Worm (Caenorhabditis elegans) whole organism, early embryonic: ENCODE measurements around the gene srh-274.
"Not testable (repeated sequence)": the region's sequence is repeated elsewhere in the genome, so short reads cannot be mapped to it uniquely, and the experiment has no call there.

Experiments used
- B0310.2 ChIP-seq: sonication (generic microtip); optimal IDR thresholded peaks from 2 replicates; lab custom pipeline; 2016; ENCODE audit warnings: mild to moderate bottlenecking, missing genetic modification characterization, missing compliant biosample characterization
- F13C5.2 ChIP-seq: sonication (generic microtip); optimal IDR thresholded peaks from 2 replicates; lab custom pipeline; 2017; ENCODE audit warnings: mild to moderate bottlenecking, missing genetic modification characterization, inconsistent platforms, missing compliant biosample characterization
- aly-1 ChIP-seq: sonication (generic microtip); optimal IDR thresholded peaks from 2 replicates; lab custom pipeline; 2016; ENCODE audit warnings: missing genetic modification characterization, missing compliant biosample characterization
- ama-1 ChIP-seq: fragments of 150-350 bp; optimal IDR thresholded peaks from 2 replicates; lab custom pipeline; 2014
- ceh-13 ChIP-seq: fragments of 200-800 bp; sonication (Bioruptor generic); optimal IDR thresholded peaks from 2 replicates; lab custom pipeline; 2018; ENCODE audit warnings: mild to moderate bottlenecking, missing genetic modification characterization, missing compliant biosample characterization
- ceh-36 ChIP-seq: sonication (generic microtip); optimal IDR thresholded peaks from 2 replicates; lab custom pipeline; 2016; ENCODE audit warnings: missing genetic modification characterization, inconsistent platforms, missing compliant biosample characterization
- ets-7 ChIP-seq: sonication (generic microtip); optimal IDR thresholded peaks from 2 replicates; lab custom pipeline; 2016; ENCODE audit warnings: missing genotype, missing genetic modification characterization, missing compliant biosample characterization
- flt-1 ChIP-seq: fragments of 200-800 bp; sonication (Bioruptor generic); IDR thresholded peaks from 2 replicates; pipeline ENCODE4 v1.3.6; 2022; ENCODE audit warnings: missing genetic modification characterization, missing compliant biosample characterization
- hmbx-1 ChIP-seq: sonication (generic microtip); optimal IDR thresholded peaks from 2 replicates; lab custom pipeline; 2016; ENCODE audit warnings: mild to moderate bottlenecking, missing genetic modification characterization, missing compliant biosample characterization
- hmg-4 ChIP-seq: fragments of 200-800 bp; sonication (Bioruptor generic); optimal IDR thresholded peaks from 2 replicates; lab custom pipeline; 2018; ENCODE audit warnings: mild to moderate bottlenecking, missing genetic modification characterization, missing compliant biosample characterization
- hnd-1 ChIP-seq: sonication (generic microtip); optimal IDR thresholded peaks from 2 replicates; lab custom pipeline; 2016; ENCODE audit warnings: missing genetic modification characterization, missing compliant biosample characterization
- pes-1 ChIP-seq: fragments of 200-800 bp; sonication (Bioruptor generic); IDR thresholded peaks from 2 replicates; pipeline ENCODE4 v1.3.6; 2022; ENCODE audit warnings: missing genetic modification reagents, missing genetic modification characterization, missing compliant biosample characterization
- scrt-1 ChIP-seq: fragments of 200-800 bp; sonication (Bioruptor generic); IDR thresholded peaks from 2 replicates; pipeline ENCODE4 v1.3.6; 2022; ENCODE audit warnings: missing genetic modification characterization, missing compliant biosample characterization
- sea-1 ChIP-seq: fragments of 200-800 bp; sonication (Bioruptor generic); conservative IDR thresholded peaks from 2 replicates; pipeline ENCODE4 v1.3.6; 2022; ENCODE audit warnings: missing genetic modification characterization, missing compliant biosample characterization
- tbx-11 ChIP-seq: fragments of 200-800 bp; sonication (Bioruptor generic); IDR thresholded peaks from 2 replicates; pipeline ENCODE4 v1.3.6; 2022; ENCODE audit warnings: missing genetic modification characterization, missing compliant biosample characterization
- tbx-37 ChIP-seq: fragments of 200-800 bp; sonication (Bioruptor generic); conservative IDR thresholded peaks from 2 replicates; pipeline ENCODE4 v1.3.6; 2022; ENCODE audit warnings: missing genetic modification reagents, missing genetic modification characterization, missing compliant biosample characterization
- tra-4 ChIP-seq: sonication (generic microtip); optimal IDR thresholded peaks from 2 replicates; lab custom pipeline; 2017; ENCODE audit warnings: missing genetic modification characterization, missing compliant biosample characterization

Gene srh-274

DNA sequence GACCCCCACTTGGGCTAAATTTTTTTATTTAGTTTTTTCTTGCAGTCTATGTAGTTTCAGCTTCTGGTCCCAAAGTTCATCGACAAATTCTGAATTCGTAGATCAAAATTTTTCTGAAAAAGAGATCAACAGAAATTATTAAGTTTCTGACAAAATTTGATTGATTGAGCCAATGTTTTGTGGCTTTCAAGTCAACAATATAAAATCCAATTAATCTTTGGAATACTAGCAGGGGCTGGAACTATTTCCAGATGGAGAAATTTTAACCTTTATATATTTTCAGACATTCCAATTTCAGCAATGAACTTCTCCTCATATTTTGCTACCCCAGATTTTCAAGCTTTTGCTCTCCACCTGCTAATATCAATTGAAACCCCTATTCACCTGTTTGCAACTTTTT lies at the start of gene srh-274:
TSS of gene srh-274 (plus strand) at position 301 of the 400 bp plus-strand sequence.
- TF ChIP-seq aly-1 (tag; lab: Kevin White, UChicago) (no peak), tbx-11 (no peak), ceh-36 (no peak), ceh-13 (no peak), tbx-37 (GFP tag; lab: Robert Waterston, UW) (no peak)

DNA sequence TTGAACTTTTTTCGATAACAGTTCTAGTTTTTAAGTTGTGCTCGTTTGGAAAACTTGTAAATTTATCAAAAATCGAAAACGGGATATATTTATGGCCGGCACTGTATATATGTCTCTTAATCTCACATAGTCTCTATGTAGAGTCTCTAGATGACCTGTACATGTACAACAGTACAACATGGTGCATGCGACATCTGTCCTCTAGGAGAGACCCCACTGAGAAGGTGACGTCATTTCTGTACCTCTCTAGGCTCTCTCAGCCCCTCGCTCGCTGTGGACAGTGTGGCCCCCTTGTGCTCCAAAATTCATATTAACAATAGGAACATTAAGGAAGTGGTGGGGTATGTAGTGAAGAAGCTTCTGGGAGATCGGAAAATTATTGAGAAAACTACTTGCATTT lies 45.7 kb upstream of the srh-274 start:
- no peak for TF ChIP-seq scrt-1 (GFP tag; lab: Robert Waterston, UW)
- no peak for TF ChIP-seq hnd-1 (tag; lab: Kevin White, UChicago)
- no peak for TF ChIP-seq hmg-4 (GFP tag; lab: Kevin White, UChicago)
- TF ChIP-seq sea-1 (GFP tag; lab: Robert Waterston, UW): 0 out of 2 replicates have a peak, but pooled peaks have one; percentile 22
- TF ChIP-seq flt-1 (GFP tag; lab: Robert Waterston, UW): no peak
- no peak for TF ChIP-seq ceh-36

DNA sequence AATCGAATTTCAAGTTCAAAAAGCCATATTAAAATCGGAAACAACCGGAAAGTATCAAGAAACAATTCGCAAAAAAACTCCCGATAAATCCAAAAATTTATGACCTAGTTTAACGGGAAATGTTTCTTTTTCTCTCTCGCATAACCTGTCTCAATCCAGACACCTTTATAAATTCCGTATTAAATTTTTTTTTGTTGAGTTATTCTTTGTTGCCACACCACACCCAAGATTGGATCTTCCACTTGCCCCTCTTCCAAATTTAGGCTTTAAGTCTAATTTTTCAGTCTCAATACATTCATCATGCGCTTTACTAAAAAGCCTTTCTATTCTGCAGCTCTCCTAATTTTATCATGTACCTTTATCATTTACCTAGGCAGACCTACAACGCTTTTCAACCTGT lies 44.4 kb upstream of the srh-274 start, which contains the start of gene R07C3.3:
TSS of gene R07C3.3 (plus strand) at position 301 of the 400 bp plus-strand sequence.
- TF ChIP-seq hnd-1 (tag; lab: Kevin White, UChicago): no peak
- no peak for TF ChIP-seq ets-7 (tag; lab: Kevin White, UChicago)
- no peak for TF ChIP-seq pes-1 (GFP tag; lab: Robert Waterston, UW)
- no peak for TF ChIP-seq hmbx-1 (tag; lab: Kevin White, UChicago)
- no peak for TF ChIP-seq tra-4 (tag; lab: Kevin White, UChicago)

DNA sequence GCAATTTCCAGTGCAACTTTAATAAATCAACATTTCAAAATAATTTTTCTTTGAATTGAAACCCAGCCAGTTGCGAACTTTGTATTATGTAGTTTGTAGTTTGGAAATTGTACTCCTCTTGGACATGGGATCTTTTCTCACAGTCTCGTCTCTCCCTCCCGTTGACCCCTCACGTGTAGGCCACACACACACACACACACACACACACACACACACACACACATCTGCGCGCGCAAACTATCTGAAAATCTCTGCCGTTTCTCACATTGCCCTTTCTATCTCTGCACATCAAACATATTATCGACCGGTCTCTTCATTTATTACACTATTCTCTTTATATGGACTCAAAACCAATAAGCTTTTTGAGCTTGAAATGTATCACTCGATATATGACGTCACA lies 42.2 kb upstream of the srh-274 start, which contains the start of gene fbxc-36:
TSS of gene fbxc-36 (plus strand) at position 205 of the 400 bp plus-strand sequence.
- TF ChIP-seq ceh-13: no peak
- no peak for TF ChIP-seq scrt-1 (GFP tag; lab: Robert Waterston, UW)
- no peak for TF ChIP-seq B0310.2 (tag; lab: Kevin White, UChicago)
- no peak for TF ChIP-seq ceh-36
- TF ChIP-seq pes-1 (GFP tag; lab: Robert Waterston, UW): no peak
- TF ChIP-seq aly-1 (tag; lab: Kevin White, UChicago): no peak
- no peak for TF ChIP-seq hmbx-1 (tag; lab: Kevin White, UChicago)
- no peak for TF ChIP-seq sea-1 (GFP tag; lab: Robert Waterston, UW)
- TF ChIP-seq flt-1 (GFP tag; lab: Robert Waterston, UW): no peak
- TF ChIP-seq ets-7 (tag; lab: Kevin White, UChicago): no peak
- no peak for TF ChIP-seq ama-1
- TF ChIP-seq hmg-4 (GFP tag; lab: Kevin White, UChicago): no peak

DNA sequence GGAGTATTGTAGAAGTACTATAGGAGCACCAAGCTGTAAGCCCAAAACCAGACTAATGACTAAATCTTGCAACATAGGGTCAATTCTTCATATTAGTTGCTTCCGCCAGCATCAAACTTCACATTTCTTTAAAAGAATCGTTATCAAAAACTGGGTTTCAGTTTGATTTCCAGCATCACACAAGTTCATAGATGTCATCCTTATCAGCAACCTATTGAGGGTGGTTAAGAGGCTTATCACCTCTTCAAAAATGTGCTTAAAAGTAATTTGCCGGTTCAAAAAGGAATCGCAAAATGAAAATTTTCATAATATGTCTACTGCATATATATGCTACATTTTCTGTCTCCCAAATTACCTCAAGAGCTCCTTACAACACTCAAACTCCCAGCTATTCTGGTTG lies 39.2 kb upstream of the srh-274 start, which contains the start of gene clec-43:
TSS of gene clec-43 (plus strand) at position 294 of the 400 bp plus-strand sequence.
- TF ChIP-seq ama-1: no peak
- TF ChIP-seq tbx-37 (GFP tag; lab: Robert Waterston, UW): no peak
- TF ChIP-seq tra-4 (tag; lab: Kevin White, UChicago): no peak

DNA sequence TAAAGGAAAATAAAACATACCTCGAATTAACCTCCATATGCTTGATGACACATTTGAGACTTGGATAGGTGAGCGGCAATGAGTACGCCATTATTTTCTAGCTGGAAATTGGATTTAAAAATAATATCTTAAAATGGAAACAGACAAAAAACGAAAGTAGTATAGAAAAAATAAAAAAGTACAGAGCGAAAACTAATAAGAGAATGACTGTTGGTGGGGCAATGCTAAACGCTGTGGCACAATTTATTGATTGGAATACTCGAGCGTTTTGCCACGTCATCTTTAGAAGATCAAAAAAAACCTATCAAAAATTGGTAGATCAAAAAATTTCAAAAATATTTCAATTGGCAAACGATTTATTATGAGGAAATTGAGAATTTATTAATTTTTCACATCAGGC lies 34.9 kb upstream of the srh-274 start, which contains the start of gene fbxc-32:
TSS of gene fbxc-32 (minus strand) at position 101 of the 400 bp plus-strand sequence.
- TF ChIP-seq ama-1: no peak
- no peak for TF ChIP-seq scrt-1 (GFP tag; lab: Robert Waterston, UW)
- no peak for TF ChIP-seq hmbx-1 (tag; lab: Kevin White, UChicago)
- no peak for TF ChIP-seq ceh-13

DNA sequence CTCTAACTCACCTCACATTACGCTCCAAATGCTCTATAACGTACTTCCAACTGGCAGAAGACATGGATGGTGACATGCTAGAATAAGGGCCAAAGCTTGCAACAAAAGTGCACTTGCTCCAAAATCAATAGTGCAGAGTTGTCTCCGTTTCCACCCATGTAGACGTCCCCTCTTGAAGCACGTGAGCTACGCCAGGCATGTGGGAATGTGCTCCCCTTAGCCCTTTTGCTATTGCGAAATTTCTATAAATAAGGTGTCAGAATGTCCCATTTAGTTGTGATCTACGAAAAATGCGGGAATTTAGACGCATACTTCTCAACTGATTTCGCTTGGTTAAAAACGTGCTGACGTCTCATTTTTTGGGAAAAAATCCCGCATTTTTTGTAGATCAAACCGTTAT lies 32.6 kb upstream of the srh-274 start:
- no peak for TF ChIP-seq F13C5.2 (tag; lab: Kevin White, UChicago)
- no peak for TF ChIP-seq ceh-13
- TF ChIP-seq scrt-1 (GFP tag; lab: Robert Waterston, UW): no peak
- TF ChIP-seq ets-7 (tag; lab: Kevin White, UChicago): no peak
- TF ChIP-seq hnd-1 (tag; lab: Kevin White, UChicago): no peak
- TF ChIP-seq pes-1 (GFP tag; lab: Robert Waterston, UW): no peak
- no peak for TF ChIP-seq tbx-37 (GFP tag; lab: Robert Waterston, UW)

DNA sequence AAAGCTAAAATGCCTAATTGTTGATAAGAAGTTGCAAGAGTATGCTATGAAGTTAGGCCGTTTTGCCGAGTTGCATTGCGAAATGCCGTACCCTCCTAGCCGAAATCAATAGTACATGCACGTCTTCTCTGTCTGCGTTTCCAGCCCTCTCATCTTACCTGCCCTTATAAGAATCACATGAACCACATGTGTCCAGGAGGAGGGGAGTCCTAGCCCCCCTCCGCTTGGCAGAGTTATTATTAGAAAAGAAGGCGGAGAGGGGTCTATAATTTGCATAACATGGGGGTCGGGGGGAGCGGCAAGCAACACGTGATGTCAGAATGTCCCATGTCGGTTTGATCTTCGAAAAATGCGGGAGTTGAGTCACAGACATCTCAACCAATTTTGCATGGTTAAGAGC lies 29.9 kb upstream of the srh-274 start:
- TF ChIP-seq hnd-1 (tag; lab: Kevin White, UChicago): no peak
- TF ChIP-seq aly-1 (tag; lab: Kevin White, UChicago): no peak
- TF ChIP-seq pes-1 (GFP tag; lab: Robert Waterston, UW): no peak
- no peak for TF ChIP-seq tra-4 (tag; lab: Kevin White, UChicago)
- no peak for TF ChIP-seq ceh-13
- TF ChIP-seq ceh-36: no peak
- TF ChIP-seq F13C5.2 (tag; lab: Kevin White, UChicago): no peak
- no peak for TF ChIP-seq sea-1 (GFP tag; lab: Robert Waterston, UW)
- TF ChIP-seq hmbx-1 (tag; lab: Kevin White, UChicago): no peak
- TF ChIP-seq tbx-37 (GFP tag; lab: Robert Waterston, UW): no peak

DNA sequence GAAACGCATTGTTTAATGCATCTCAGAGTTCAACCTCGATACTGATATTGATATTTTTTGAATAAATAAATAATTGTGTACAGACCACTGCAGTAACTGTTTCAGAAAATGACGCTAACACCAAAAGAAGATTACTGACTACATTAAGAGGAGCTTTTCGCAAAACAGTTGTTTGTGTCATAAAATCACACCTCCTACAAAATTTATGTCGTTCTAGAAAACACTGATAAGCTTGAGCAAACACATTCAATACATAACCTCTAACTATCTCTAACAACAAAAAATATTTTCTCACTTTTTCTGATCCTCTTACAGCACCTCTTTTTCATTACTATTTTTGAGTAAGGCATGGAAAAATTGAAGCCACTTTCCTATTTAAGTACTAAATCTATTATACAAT lies 28.3 kb upstream of the srh-274 start, which contains the start of gene fbxc-7:
TSS of gene fbxc-7 (plus strand) at position 301 of the 400 bp plus-strand sequence.
- not testable (repeated sequence) for TF ChIP-seq hnd-1 (tag; lab: Kevin White, UChicago); flt-1 (GFP tag; lab: Robert Waterston, UW); F13C5.2 (tag; lab: Kevin White, UChicago)
